Worm (Caenorhabditis elegans) whole organism, L4/young adult: ENCODE data around the gene R09E10.5.

Source experiments
- W03F9.2 ChIP-seq: fragments of 150-350 bp; optimal IDR thresholded peaks from 2 replicates; lab custom pipeline; 2014; ENCODE audit warnings: missing biosample characterization, missing genetic modification characterization
- dao-5 ChIP-seq: sonication (generic microtip); optimal IDR thresholded peaks from 2 replicates; lab custom pipeline; 2016; ENCODE audit warnings: missing genotype, missing genetic modification characterization, moderate library complexity, missing compliant biosample characterization
- him-1 ChIP-seq: sonication (generic microtip); optimal IDR thresholded peaks from 2 replicates; lab custom pipeline; 2016; ENCODE audit warnings: missing genotype, missing genetic modification reagents, missing genetic modification characterization, missing compliant biosample characterization

The R09E10.5 gene

DNA sequence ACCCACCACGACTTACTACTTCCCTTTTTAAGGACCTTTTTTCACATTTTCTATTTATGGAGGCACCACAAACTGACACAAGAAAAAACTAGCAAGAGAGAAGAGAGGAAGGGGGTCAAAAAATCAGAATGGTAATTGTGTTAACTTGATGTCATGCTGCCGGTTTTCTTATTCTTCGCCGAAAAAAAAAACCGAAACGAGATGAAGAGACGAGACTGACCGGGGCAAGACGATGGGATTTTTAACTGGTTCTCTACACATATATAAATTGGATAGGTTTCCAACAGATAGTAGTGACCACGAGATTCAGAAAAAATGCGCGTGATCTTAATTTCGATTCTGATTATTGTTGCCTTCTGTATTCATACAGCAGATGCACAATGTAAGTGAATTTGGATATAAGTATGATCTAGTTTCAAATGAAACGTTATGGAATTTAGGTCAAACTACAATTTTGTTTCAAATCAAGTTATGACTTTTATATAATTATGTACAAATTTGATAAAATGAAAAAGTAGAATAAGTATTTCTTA, 28.3 kb downstream of the R09E10.5 start, which contains the start of gene Y43C5A.3:
Gene Y43C5A.3, plus strand, starts transcription at position 256 of the 533 bp plus-strand sequence.
- no peak for TF ChIP-seq dao-5 (tag; lab: Kevin White, UChicago)

ce11 chrIV:10273360-10273759, 28.7 kb downstream of the R09E10.5 start:
- no peak for TF ChIP-seq dao-5 (tag; lab: Kevin White, UChicago)
- TF ChIP-seq him-1 (tag; lab: Kevin White, UChicago): no peak
- TF ChIP-seq W03F9.2 (tag; lab: Kevin White, UChicago): no peak

DNA sequence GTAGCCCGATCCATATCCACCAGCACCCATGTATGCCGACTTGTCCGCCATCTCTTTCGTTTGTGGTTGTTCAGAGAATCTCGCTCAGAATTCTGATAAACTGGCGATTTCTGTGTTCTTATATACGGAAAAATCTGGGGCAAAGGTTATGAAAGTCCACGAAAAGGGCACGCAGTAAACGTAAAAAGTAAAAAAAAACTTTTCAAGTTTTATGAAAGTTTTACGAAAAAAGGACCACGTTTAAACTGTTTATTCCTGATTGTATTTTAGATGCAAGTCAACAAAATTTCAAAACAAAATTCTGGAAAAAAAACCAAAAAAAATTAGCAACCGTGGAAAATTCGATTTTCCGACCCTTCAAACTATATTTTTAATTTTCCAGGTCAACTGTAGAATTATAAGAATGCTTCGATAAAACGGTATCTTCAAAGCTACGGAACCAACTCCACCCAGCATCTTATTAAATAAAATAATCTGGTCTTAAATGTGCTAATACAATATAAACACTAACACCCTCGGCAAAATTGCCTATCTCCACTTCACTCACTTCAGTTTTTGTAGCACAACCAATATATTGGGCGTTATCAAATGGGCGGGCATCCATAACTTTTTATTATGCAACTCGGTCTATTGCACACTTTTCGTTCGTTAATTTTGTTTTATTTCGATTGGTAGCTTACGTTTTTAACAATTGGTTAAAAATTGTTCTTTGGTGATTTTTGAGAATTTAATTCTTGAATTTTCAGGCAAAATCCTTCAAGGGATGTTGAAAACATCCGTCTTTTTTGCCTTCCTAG, 32.8 kb downstream of the R09E10.5 start, which contains the start of the genes nspd-7 and Y43C5A.2:
Gene nspd-7, minus strand, starts transcription at position 51 of the 797 bp plus-strand sequence.
Gene Y43C5A.2, plus strand, starts transcription at position 747 of the 797 bp plus-strand sequence.
- TF ChIP-seq him-1 (tag; lab: Kevin White, UChicago) (no peak), W03F9.2 (tag; lab: Kevin White, UChicago) (no peak), dao-5 (tag; lab: Kevin White, UChicago) (no peak)

DNA sequence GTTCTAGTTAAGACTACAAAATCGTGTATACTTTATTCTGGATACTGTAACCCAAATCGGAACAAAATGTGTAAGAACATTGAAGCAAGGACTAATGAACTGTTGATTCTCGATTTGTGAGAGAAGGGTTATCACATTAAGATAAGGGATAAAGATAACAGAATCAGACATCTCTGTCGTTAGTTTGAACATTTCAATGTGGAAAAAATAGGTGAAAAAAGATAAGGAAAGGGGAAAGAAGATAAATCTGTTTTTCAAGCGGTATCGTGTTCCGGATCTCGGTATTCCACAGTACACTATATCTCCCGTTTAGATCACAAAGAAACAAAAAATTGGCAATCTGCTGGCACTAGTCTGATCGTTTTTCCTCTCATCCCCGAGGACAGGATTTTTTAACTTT, 41.0 kb downstream of the R09E10.5 start:
- no peak for TF ChIP-seq dao-5 (tag; lab: Kevin White, UChicago)
- no peak for TF ChIP-seq W03F9.2 (tag; lab: Kevin White, UChicago)
- no peak for TF ChIP-seq him-1 (tag; lab: Kevin White, UChicago)

ce11 chrIV:10259557-10259956, 42.5 kb downstream of the R09E10.5 start, which contains the start of gene F01G10.9:
TSS of gene F01G10.9 (minus strand) at chrIV:10259657.
- no peak for TF ChIP-seq dao-5 (tag; lab: Kevin White, UChicago)
- TF ChIP-seq W03F9.2 (tag; lab: Kevin White, UChicago): no peak
- TF ChIP-seq him-1 (tag; lab: Kevin White, UChicago): no peak

DNA sequence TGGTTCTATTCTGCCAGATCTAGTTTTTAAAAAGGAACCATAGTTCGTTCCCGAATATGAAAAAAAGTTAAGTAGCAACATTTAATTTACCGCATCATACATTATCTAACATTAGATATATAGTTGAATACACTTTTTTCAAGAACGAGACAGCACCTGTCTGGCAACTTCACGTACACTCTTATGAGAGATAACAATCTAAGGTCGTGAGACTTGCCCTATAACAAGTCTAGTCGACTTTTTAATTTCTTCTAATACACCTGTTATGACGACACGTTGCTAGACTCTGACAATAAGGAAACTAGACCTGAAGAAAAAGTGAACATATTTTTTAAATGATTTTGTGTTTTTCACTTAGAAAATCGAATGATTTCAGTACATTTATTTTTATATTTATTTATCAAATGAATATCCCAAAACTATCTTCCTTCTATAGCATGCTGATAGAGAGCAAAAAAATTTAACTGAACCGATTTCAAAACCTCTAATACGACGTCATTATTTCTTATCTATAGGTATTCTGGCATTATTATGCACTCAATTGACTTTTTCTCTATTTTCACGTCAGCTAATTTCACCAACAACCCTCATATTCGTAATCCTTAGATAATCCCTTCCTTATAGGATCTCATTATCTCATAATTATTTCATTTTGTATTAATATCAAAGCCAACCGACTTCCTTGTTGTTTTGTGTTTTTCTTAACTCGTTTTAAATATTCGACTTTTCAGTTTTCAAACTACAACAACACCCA, 49.0 kb downstream of the R09E10.5 start:
- TF ChIP-seq dao-5 (tag; lab: Kevin White, UChicago): no peak
- TF ChIP-seq W03F9.2 (tag; lab: Kevin White, UChicago): no peak
- TF ChIP-seq him-1 (tag; lab: Kevin White, UChicago): no peak

- TF ChIP-seq him-1 (tag; lab: Kevin White, UChicago) (peak; percentile 83), dao-5 (tag; lab: Kevin White, UChicago) (no peak), W03F9.2 (tag; lab: Kevin White, UChicago) (peak; percentile 69)
Measured at ce11 chrIV:10252350-10252792, 49.7 kb downstream of the R09E10.5 start.

ce11 chrIV:10251764-10252163, 50.3 kb downstream of the R09E10.5 start:
- TF ChIP-seq dao-5 (tag; lab: Kevin White, UChicago) (no peak), W03F9.2 (tag; lab: Kevin White, UChicago) (no peak), him-1 (tag; lab: Kevin White, UChicago) (no peak)

DNA sequence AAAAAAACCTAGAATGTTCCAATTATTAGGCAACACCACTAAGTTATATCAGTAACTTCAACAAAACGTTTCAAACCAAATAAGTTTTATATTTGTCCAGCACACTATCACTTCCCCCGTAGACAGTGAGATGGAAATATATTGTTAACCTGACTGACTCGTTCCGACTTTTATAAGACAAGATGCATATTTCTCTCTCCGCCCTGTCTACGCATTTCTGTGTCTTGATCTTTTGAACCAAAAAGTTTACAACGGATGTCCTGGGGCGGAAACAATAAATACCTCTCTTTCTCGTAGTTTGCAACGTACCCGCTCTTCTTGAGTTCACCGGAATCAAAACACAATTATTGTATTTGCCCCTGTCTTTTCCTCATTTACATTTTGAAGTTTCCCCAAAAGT, 50.8 kb downstream of the R09E10.5 start:
- TF ChIP-seq dao-5 (tag; lab: Kevin White, UChicago) (no peak), W03F9.2 (tag; lab: Kevin White, UChicago) (no peak), him-1 (tag; lab: Kevin White, UChicago) (no peak)

ce11 chrIV:10250577-10251075, 51.5 kb downstream of the R09E10.5 start, which contains the start of gene daf-14:
TSS of gene daf-14 (plus strand) at chrIV:10250627.
- TF ChIP-seq W03F9.2 (tag; lab: Kevin White, UChicago): no peak
- no peak for TF ChIP-seq dao-5 (tag; lab: Kevin White, UChicago)

ce11 chrIV:10245666-10246210, 56.4 kb downstream of the R09E10.5 start, which contains the start of gene F01G10.10:
TSS of gene F01G10.10 (plus strand) at chrIV:10246160.
- no peak for TF ChIP-seq him-1 (tag; lab: Kevin White, UChicago)
- TF ChIP-seq dao-5 (tag; lab: Kevin White, UChicago): no peak
- no peak for TF ChIP-seq W03F9.2 (tag; lab: Kevin White, UChicago)
